Fruit fly (Drosophila melanogaster) whole organism, pupa: ENCODE data around the gene Syx8.

Experiments used
- CG13204 ChIP-seq: fragments of 200-800 bp; sonication (Bioruptor generic); optimal IDR thresholded peaks from 2 replicates; lab custom pipeline; 2018; ENCODE audit warnings: missing biosample characterization, mild to moderate bottlenecking, missing genetic modification characterization, moderate library complexity
- CG15710 ChIP-seq: fragments of 200-800 bp; sonication (Bioruptor generic); optimal IDR thresholded peaks from 2 replicates; lab custom pipeline; 2018; ENCODE audit warnings: missing biosample characterization, mild to moderate bottlenecking, missing genetic modification characterization, moderate library complexity
- CG17806 ChIP-seq: fragments of 200-800 bp; sonication (Bioruptor generic); optimal IDR thresholded peaks from 2 replicates; lab custom pipeline; 2018; ENCODE audit warnings: missing biosample characterization, mild to moderate bottlenecking, missing genetic modification characterization, moderate library complexity
- CG8159 ChIP-seq: fragments of 200-800 bp; sonication (Bioruptor generic); optimal IDR thresholded peaks from 3 replicates; lab custom pipeline; 2018; ENCODE audit warnings: missing biosample characterization, mild to moderate bottlenecking, missing genetic modification characterization, moderate library complexity
- CG9948 ChIP-seq: fragments of 200-800 bp; sonication (Bioruptor generic); optimal IDR thresholded peaks from 2 replicates; lab custom pipeline; 2018; ENCODE audit warnings: missing biosample characterization, mild to moderate bottlenecking, missing genetic modification characterization, moderate library complexity
- D1 ChIP-seq: fragments of 200-800 bp; sonication (Bioruptor generic); optimal IDR thresholded peaks from 2 replicates; lab custom pipeline; 2018; ENCODE audit warnings: missing biosample characterization, mild to moderate bottlenecking, missing genetic modification characterization, moderate library complexity
- EcR ChIP-seq: fragments of 200-800 bp; sonication (Bioruptor generic); optimal IDR thresholded peaks from 3 replicates; lab custom pipeline; 2019; ENCODE audit warnings: missing biosample characterization, missing genetic modification characterization, mild to moderate bottlenecking, moderate library complexity, missing genetic modification reagents
- Ets98B ChIP-seq: fragments of 200-800 bp; sonication (Bioruptor generic); IDR thresholded peaks from 2 replicates; pipeline ENCODE4 v1.3.6; 2022; ENCODE audit warnings: missing biosample characterization, missing genetic modification characterization
- Pif1B ChIP-seq: fragments of 200-800 bp; sonication (Bioruptor generic); optimal IDR thresholded peaks from 3 replicates; lab custom pipeline; 2016; ENCODE audit warnings: missing biosample characterization, missing genetic modification characterization
- Snoo ChIP-seq: fragments of 200-800 bp; sonication (Bioruptor generic); optimal IDR thresholded peaks from 3 replicates; lab custom pipeline; 2017; ENCODE audit warnings: missing biosample characterization, mild to moderate bottlenecking, missing genetic modification characterization, inconsistent platforms
- fd96Ca ChIP-seq: fragments of 200-800 bp; sonication (Bioruptor generic); IDR thresholded peaks from 3 replicates; pipeline ENCODE4 v1.3.6; 2022; ENCODE audit warnings: missing biosample characterization, missing genetic modification characterization
- gl ChIP-seq: fragments of 200-800 bp; sonication (Bioruptor generic); optimal IDR thresholded peaks from 2 replicates; lab custom pipeline; 2018; ENCODE audit warnings: missing biosample characterization, mild to moderate bottlenecking, missing genetic modification characterization
- rn ChIP-seq: fragments of 200-800 bp; sonication (Bioruptor generic); IDR thresholded peaks from 2 replicates; pipeline ENCODE4 v1.3.6; 2022; ENCODE audit warnings: missing biosample characterization, missing genetic modification characterization

DNA sequence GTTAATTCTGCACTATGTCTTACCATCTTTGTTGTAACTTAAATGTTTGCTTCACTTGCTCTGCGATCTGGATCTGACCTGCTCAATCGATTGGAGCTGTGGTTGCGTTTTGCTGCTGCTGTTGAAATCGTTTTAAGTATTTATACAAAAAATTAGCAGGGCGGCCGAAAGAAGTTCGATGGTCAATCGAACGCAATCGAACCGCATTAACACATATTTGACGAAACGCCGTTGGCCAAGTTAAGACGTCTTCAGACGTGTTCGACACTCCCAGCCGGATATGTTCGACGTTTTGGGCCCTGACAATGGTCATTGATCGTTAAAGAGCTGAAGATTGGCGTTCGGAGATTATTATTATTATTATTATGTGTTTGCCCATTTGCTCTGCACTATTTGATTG is 41.3 kb downstream of the Syx8 start, which contains the start of gene CG13033:
- no peak for TF ChIP-seq Snoo (tag; lab: Kevin White, UChicago)
- no peak for TF ChIP-seq CG8159 (tag; lab: Kevin White, UChicago)
- no peak for TF ChIP-seq Ets98B (GFP tag; lab: Robert Waterston, UW)
- TF ChIP-seq CG13204 (GFP tag; lab: Kevin White, UChicago): no peak
- TF ChIP-seq CG15710 (tag; lab: Kevin White, UChicago): no peak
- no peak for TF ChIP-seq EcR
- no peak for TF ChIP-seq fd96Ca (GFP tag; lab: Robert Waterston, UW)
- TF ChIP-seq CG9948 (tag; lab: Kevin White, UChicago): no peak
- TF ChIP-seq gl (tag; lab: Kevin White, UChicago): no peak
- TF ChIP-seq Pif1B (GFP tag; lab: Kevin White, UChicago): no peak
- no peak for TF ChIP-seq rn (GFP tag; lab: Robert Waterston, UW)
- TF ChIP-seq CG17806 (tag; lab: Kevin White, UChicago): no peak
- TF ChIP-seq D1: no peak
